Worm (Caenorhabditis elegans) whole organism, late embryonic: ENCODE data around the gene ifas-3.

Source experiments
- C08G9.2 ChIP-seq: sonication (generic microtip); optimal IDR thresholded peaks from 2 replicates; lab custom pipeline; 2016; ENCODE audit warnings: mild to moderate bottlenecking, missing genetic modification characterization, moderate library complexity, missing compliant biosample characterization
- F13H6.1 ChIP-seq: sonication (generic microtip); optimal IDR thresholded peaks from 2 replicates; lab custom pipeline; 2016; ENCODE audit warnings: missing genetic modification characterization, missing compliant biosample characterization
- K02D7.2 ChIP-seq: sonication (generic microtip); optimal IDR thresholded peaks from 2 replicates; lab custom pipeline; 2017; ENCODE audit warnings: mild to moderate bottlenecking, missing genetic modification characterization, missing compliant biosample characterization
- ceh-14 ChIP-seq: sonication (generic microtip); optimal IDR thresholded peaks from 2 replicates; lab custom pipeline; 2016; ENCODE audit warnings: missing genotype, missing genetic modification characterization, missing compliant biosample characterization
- ceh-22 ChIP-seq: sonication (generic microtip); optimal IDR thresholded peaks from 2 replicates; lab custom pipeline; 2017; ENCODE audit warnings: missing biosample characterization, missing genetic modification characterization
- ceh-24 ChIP-seq: sonication (generic microtip); optimal IDR thresholded peaks from 2 replicates; lab custom pipeline; 2016; ENCODE audit warnings: mild to moderate bottlenecking, missing genetic modification characterization, missing compliant biosample characterization
- ceh-30 ChIP-seq: fragments of 150-350 bp; optimal IDR thresholded peaks from 2 replicates; lab custom pipeline; 2014; ENCODE audit warnings: missing biosample characterization, missing genetic modification characterization
- ceh-31 ChIP-seq: sonication (generic microtip); optimal IDR thresholded peaks from 2 replicates; lab custom pipeline; 2016; ENCODE audit warnings: missing genetic modification characterization, missing compliant biosample characterization
- ceh-45 ChIP-seq: fragments of 200-800 bp; sonication (Bioruptor generic); IDR thresholded peaks from 2 replicates; pipeline ENCODE4 v1.3.6; 2022; ENCODE audit warnings: missing genetic modification reagents, missing genetic modification characterization, missing compliant biosample characterization
- ceh-48 ChIP-seq: sonication (generic microtip); optimal IDR thresholded peaks from 2 replicates; lab custom pipeline; 2016; ENCODE audit warnings: missing genetic modification characterization, inconsistent platforms, missing compliant biosample characterization
- ceh-6 ChIP-seq: fragments of 200-800 bp; sonication (Bioruptor generic); optimal IDR thresholded peaks from 2 replicates; lab custom pipeline; 2018; ENCODE audit warnings: mild to moderate bottlenecking, missing genetic modification characterization, missing compliant biosample characterization
- ceh-9 ChIP-seq: sonication (generic microtip); optimal IDR thresholded peaks from 2 replicates; lab custom pipeline; 2016; ENCODE audit warnings: mild to moderate bottlenecking, missing genetic modification characterization, inconsistent platforms, missing compliant biosample characterization
- che-1 ChIP-seq: sonication (generic microtip); optimal IDR thresholded peaks from 2 replicates; lab custom pipeline; 2016; ENCODE audit warnings: mild to moderate bottlenecking, missing genetic modification characterization, missing compliant biosample characterization
- elt-2 ChIP-seq: sonication (generic microtip); optimal IDR thresholded peaks from 2 replicates; lab custom pipeline; 2016; ENCODE audit warnings: missing genetic modification reagents, missing genetic modification characterization, missing compliant biosample characterization
- elt-4 ChIP-seq: sonication (generic microtip); optimal IDR thresholded peaks from 2 replicates; lab custom pipeline; 2016; ENCODE audit warnings: missing genetic modification characterization, missing compliant biosample characterization
- fax-1 ChIP-seq: sonication (generic microtip); optimal IDR thresholded peaks from 2 replicates; lab custom pipeline; 2016; ENCODE audit warnings: missing genotype, missing genetic modification characterization, missing compliant biosample characterization
- hlh-13 ChIP-seq: fragments of 200-800 bp; sonication (Bioruptor generic); optimal IDR thresholded peaks from 2 replicates; lab custom pipeline; 2018; ENCODE audit warnings: mild to moderate bottlenecking, missing genetic modification characterization, missing compliant biosample characterization
- hlh-15 ChIP-seq: sonication (generic microtip); optimal IDR thresholded peaks from 2 replicates; lab custom pipeline; 2016; ENCODE audit warnings: missing genetic modification characterization, missing compliant biosample characterization
- hlh-6 ChIP-seq: sonication (generic microtip); optimal IDR thresholded peaks from 2 replicates; lab custom pipeline; 2016; ENCODE audit warnings: missing genotype, missing genetic modification characterization, missing compliant biosample characterization
- nfya-1 ChIP-seq: sonication (generic microtip); optimal IDR thresholded peaks from 2 replicates; lab custom pipeline; 2017; ENCODE audit warnings: missing genetic modification characterization, mild to moderate bottlenecking, missing compliant biosample characterization, antibody characterized with exemption, moderate library complexity
- odd-2 ChIP-seq: sonication (generic microtip); optimal IDR thresholded peaks from 2 replicates; lab custom pipeline; 2017; ENCODE audit warnings: antibody characterized with exemption, mild to moderate bottlenecking, missing genetic modification characterization, missing compliant biosample characterization
- pat-9 ChIP-seq: fragments of 200-800 bp; sonication (Bioruptor generic); optimal IDR thresholded peaks from 2 replicates; lab custom pipeline; 2018; ENCODE audit warnings: mild to moderate bottlenecking, missing genetic modification characterization, moderate library complexity, missing compliant biosample characterization
- pha-2 ChIP-seq: sonication (generic microtip); optimal IDR thresholded peaks from 2 replicates; lab custom pipeline; 2017; ENCODE audit warnings: mild to moderate bottlenecking, missing genetic modification characterization, missing compliant biosample characterization
- pqm-1 ChIP-seq: sonication (generic microtip); optimal IDR thresholded peaks from 2 replicates; lab custom pipeline; 2016; ENCODE audit warnings: missing genetic modification characterization, missing compliant biosample characterization
- sdc-2 ChIP-seq: sonication (generic microtip); optimal IDR thresholded peaks from 2 replicates; lab custom pipeline; 2016; ENCODE audit warnings: missing genotype, missing genetic modification characterization, missing compliant biosample characterization
- sox-4 ChIP-seq: sonication (generic microtip); optimal IDR thresholded peaks from 2 replicates; lab custom pipeline; 2017; ENCODE audit warnings: mild to moderate bottlenecking, missing genetic modification characterization, inconsistent platforms, missing compliant biosample characterization
- syd-9 ChIP-seq: sonication (generic microtip); optimal IDR thresholded peaks from 2 replicates; lab custom pipeline; 2016; ENCODE audit warnings: mild to moderate bottlenecking, missing genetic modification characterization, moderate library complexity, missing compliant biosample characterization
- tbx-2 ChIP-seq: sonication (generic microtip); optimal IDR thresholded peaks from 2 replicates; lab custom pipeline; 2016; ENCODE audit warnings: missing genetic modification characterization, missing compliant biosample characterization
- tbx-7 ChIP-seq: sonication (generic microtip); optimal IDR thresholded peaks from 2 replicates; lab custom pipeline; 2016; ENCODE audit warnings: missing genotype, missing genetic modification characterization, missing compliant biosample characterization
- unc-3 ChIP-seq, 2 experiments: fragments of 200-800 bp in 1 of 2; sonication (Bioruptor generic) in 1 of 2; sonication (generic microtip) in 1 of 2; conservative IDR thresholded peaks in 1 of 2; optimal IDR thresholded peaks in 1 of 2; 2 replicates each; pipeline versions ENCODE4 v1.3.6 to Lab custom; 2016 to 2022; ENCODE audit warnings: missing compliant biosample characterization in 2 of 2, missing genetic modification characterization in 2 of 2, missing genetic modification reagents in 1 of 2
- unc-42 ChIP-seq: sonication (generic microtip); optimal IDR thresholded peaks from 2 replicates; lab custom pipeline; 2016; ENCODE audit warnings: missing genotype, missing genetic modification characterization, missing compliant biosample characterization
- unc-55 ChIP-seq: sonication (generic microtip); optimal IDR thresholded peaks from 2 replicates; lab custom pipeline; 2017; ENCODE audit warnings: missing biosample characterization, missing genetic modification reagents, missing genetic modification characterization

ifas-3 gene

DNA sequence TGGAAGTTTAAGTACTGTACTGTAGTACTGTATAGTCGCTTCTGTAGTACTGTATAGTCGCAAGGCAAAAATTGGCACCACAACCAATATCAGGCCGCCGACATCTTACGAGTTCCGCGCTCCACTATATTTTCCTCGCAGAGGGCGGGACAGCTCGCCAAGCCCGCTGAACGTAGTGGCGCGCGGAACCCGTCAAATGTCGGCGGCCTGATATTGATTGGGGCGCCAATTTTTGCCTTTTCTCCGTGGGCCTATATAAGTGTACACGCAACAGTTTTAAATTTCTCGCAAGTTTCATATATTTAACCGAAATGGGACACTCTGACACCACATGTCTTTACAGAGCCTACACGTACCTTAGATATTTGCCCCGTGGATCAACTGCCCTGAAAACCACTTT, 693 bp downstream of the ifas-3 start:
- no peak for TF ChIP-seq ceh-6
- TF ChIP-seq hlh-15: no peak
- no peak for TF ChIP-seq ceh-24
- TF ChIP-seq che-1 (tag; lab: Kevin White, UChicago): no peak

DNA sequence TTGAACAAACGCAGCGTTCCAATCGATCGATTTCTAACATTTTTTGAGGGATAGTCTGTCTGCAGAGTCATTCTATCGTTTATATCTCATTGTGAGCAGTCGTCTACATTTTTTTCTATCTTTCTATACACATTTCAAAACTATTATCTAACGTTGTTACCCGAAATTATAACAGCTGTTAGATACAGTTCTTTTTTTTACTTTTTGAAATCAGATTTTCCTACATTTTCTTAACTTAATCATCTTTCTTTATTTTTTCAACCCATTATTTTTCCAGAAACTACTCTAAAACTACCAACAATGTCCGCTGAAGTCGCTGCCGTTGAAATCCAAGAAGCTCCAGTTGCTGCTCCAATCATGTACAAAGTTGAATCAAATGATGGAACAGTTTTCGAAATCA, 4.2 kb downstream of the ifas-3 start, which contains the start of gene skr-10:
skr-10 (plus strand) TSS at position 301 of the 400 bp plus-strand sequence.
- TF ChIP-seq hlh-13 (GFP tag; lab: Kevin White, UChicago): no peak
- TF ChIP-seq pqm-1 (tag; lab: Kevin White, UChicago): no peak
- TF ChIP-seq tbx-2 (tag; lab: Kevin White, UChicago): no peak
- no peak for TF ChIP-seq unc-3 (GFP tag; conservative IDR thresholded peaks at IDR 0.05; lab: Robert Waterston, UW)
- TF ChIP-seq unc-3 (tag; optimal IDR thresholded peaks at IDR 0.05; lab: Kevin White, UChicago): no peak
- TF ChIP-seq che-1 (tag; lab: Kevin White, UChicago): no peak
- TF ChIP-seq, all 69 proteins: peak for 0

- TF ChIP-seq sox-4 (no peak), ceh-14 (tag; lab: Kevin White, UChicago) (no peak), ceh-45 (GFP tag; lab: Robert Waterston, UW) (no peak), ceh-31 (tag; lab: Kevin White, UChicago) (no peak), elt-4 (tag; lab: Kevin White, UChicago) (no peak), unc-55 (GFP tag; lab: Kevin White, UChicago) (no peak), ceh-22 (tag; lab: Kevin White, UChicago) (no peak), che-1 (tag; lab: Kevin White, UChicago) (no peak), pat-9 (tag; lab: Kevin White, UChicago) (no peak)
These were observed 9.3 kb downstream of the ifas-3 start, which contains the start of gene Y105C5B.11 for ce11 chrIV:15941403-15941802. Y105C5B.11 (minus strand) TSS chrIV:15941503.

ce11 chrIV:15940811-15941210, 9.9 kb downstream of the ifas-3 start:
- TF ChIP-seq ceh-31 (tag; lab: Kevin White, UChicago) (no peak), unc-3 (GFP tag; conservative IDR thresholded peaks at IDR 0.05; lab: Robert Waterston, UW) (no peak), unc-3 (tag; optimal IDR thresholded peaks at IDR 0.05; lab: Kevin White, UChicago) (no peak), sox-4 (no peak), unc-42 (no peak), C08G9.2 (no peak), ceh-14 (tag; lab: Kevin White, UChicago) (no peak), ceh-48 (tag; lab: Kevin White, UChicago) (no peak), odd-2 (tag; lab: Kevin White, UChicago) (no peak), pat-9 (tag; lab: Kevin White, UChicago) (no peak), sdc-2 (no peak), elt-2 (tag; lab: Kevin White, UChicago) (no peak), ceh-45 (GFP tag; lab: Robert Waterston, UW) (no peak), syd-9 (no peak), ceh-9 (tag; lab: Kevin White, UChicago) (no peak), ceh-30 (no peak)

DNA sequence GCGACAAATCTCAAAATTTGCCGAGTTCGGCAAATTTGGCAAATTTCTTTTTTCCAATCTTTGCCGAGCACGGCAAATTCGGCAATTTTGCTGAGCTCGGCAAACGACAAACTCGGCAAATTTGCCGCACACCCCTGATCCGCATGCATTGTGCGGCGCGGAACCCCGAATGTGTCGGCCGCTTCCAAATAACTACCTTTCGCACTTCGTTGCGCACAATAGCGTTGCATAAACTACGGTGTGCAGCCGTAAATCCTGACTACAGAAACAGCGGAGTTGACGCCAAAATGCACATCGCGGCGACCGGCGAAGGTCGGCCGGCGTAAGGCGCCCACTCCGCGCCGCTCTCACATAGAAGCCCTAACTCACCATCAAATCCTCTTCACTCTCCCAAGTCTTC, 12.2 kb downstream of the ifas-3 start:
- TF ChIP-seq hlh-6 (tag; lab: Kevin White, UChicago): peak; percentile 23
- peak; percentile 35 for TF ChIP-seq sdc-2
- no peak for TF ChIP-seq tbx-7 (tag; lab: Kevin White, UChicago)
- no peak for TF ChIP-seq F13H6.1 (tag; lab: Kevin White, UChicago)
- no peak for TF ChIP-seq hlh-13 (GFP tag; lab: Kevin White, UChicago)
- no peak for TF ChIP-seq ceh-31 (tag; lab: Kevin White, UChicago)
- peak; percentile 16 for TF ChIP-seq C08G9.2
- no peak for TF ChIP-seq sox-4

DNA sequence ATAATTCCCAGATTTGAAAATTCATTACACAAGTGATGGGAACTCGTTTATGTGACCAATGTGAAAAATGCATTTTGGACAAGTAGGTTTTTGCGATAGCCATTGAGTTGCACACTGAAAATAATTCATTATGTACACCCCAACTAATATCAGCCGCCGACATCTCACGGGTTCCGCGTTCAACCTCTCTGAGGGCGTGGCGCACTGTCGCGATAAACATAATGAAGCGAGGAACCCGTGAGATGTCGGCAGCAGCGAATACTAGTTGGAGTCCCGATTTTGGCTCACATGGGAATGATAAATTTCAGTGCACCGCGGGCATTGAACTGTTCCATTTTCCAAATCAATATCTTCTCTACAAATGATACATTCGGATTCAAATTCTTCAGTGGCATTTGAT, 13.6 kb downstream of the ifas-3 start:
- TF ChIP-seq fax-1 (tag; lab: Kevin White, UChicago): no peak
- no peak for TF ChIP-seq K02D7.2 (tag; lab: Kevin White, UChicago)
- no peak for TF ChIP-seq unc-42
- TF ChIP-seq nfya-1 (tag; lab: Kevin White, UChicago): no peak
- TF ChIP-seq pha-2 (tag; lab: Kevin White, UChicago): no peak
